Fruit fly (Drosophila melanogaster) whole organism, embryonic: ENCODE data around the gene ACXA.
A peak's percentile ranks its signal among the peaks of the same experiment; 100 is the strongest.

Source experiments
- Asciz ChIP-seq: fragments of 200-800 bp; sonication (Bioruptor generic); optimal IDR thresholded peaks from 2 replicates; lab custom pipeline; 2017; ENCODE audit warnings: missing biosample characterization, mild to moderate bottlenecking, missing genetic modification characterization, missing genetic modification reagents
- CG10209 ChIP-seq: fragments of 200-800 bp; sonication (Bioruptor generic); optimal IDR thresholded peaks from 3 replicates; lab custom pipeline; 2017; ENCODE audit warnings: missing biosample characterization, mild to moderate bottlenecking, missing genetic modification characterization, missing genetic modification reagents
- CG12236 ChIP-seq: fragments of 200-800 bp; sonication (Bioruptor generic); optimal IDR thresholded peaks from 2 replicates; lab custom pipeline; 2016; ENCODE audit warnings: missing biosample characterization, missing genetic modification characterization
- CG12391 ChIP-seq: fragments of 200-800 bp; sonication (Bioruptor generic); optimal IDR thresholded peaks from 3 replicates; lab custom pipeline; 2018; ENCODE audit warnings: missing biosample characterization, mild to moderate bottlenecking, missing genetic modification characterization, moderate library complexity
- CG13287 ChIP-seq: fragments of 200-800 bp; sonication (Bioruptor generic); IDR thresholded peaks from 2 replicates; pipeline ENCODE4 v1.3.6; 2022; ENCODE audit warnings: missing biosample characterization, missing genetic modification characterization; ENCODE audit not compliant: partially characterized antibody
- CG15269 ChIP-seq: fragments of 200-800 bp; sonication (Bioruptor generic); optimal IDR thresholded peaks from 2 replicates; lab custom pipeline; 2018; ENCODE audit warnings: missing biosample characterization, mild to moderate bottlenecking, missing genetic modification characterization, moderate library complexity
- CG16863 ChIP-seq: fragments of 200-800 bp; sonication (Bioruptor generic); optimal IDR thresholded peaks from 3 replicates; lab custom pipeline; 2016; ENCODE audit warnings: missing biosample characterization, missing genetic modification characterization
- CG17328 ChIP-seq: fragments of 200-800 bp; sonication (Bioruptor generic); IDR thresholded peaks from 2 replicates; pipeline ENCODE4 v1.3.6; 2022; ENCODE audit warnings: missing biosample characterization, missing genetic modification characterization
- CG17385 ChIP-seq: fragments of 200-800 bp; sonication (Bioruptor generic); optimal IDR thresholded peaks from 3 replicates; lab custom pipeline; 2018; ENCODE audit warnings: missing biosample characterization, mild to moderate bottlenecking, missing genetic modification characterization
- CG17568 ChIP-seq: fragments of 200-800 bp; sonication (Bioruptor generic); optimal IDR thresholded peaks from 2 replicates; lab custom pipeline; 2018; ENCODE audit warnings: missing biosample characterization, mild to moderate bottlenecking, missing genetic modification characterization, moderate library complexity
- CG1792 ChIP-seq: fragments of 200-800 bp; sonication (Bioruptor generic); optimal IDR thresholded peaks from 2 replicates; lab custom pipeline; 2016; ENCODE audit warnings: missing biosample characterization, missing genetic modification characterization
- CG31365 ChIP-seq: fragments of 200-800 bp; sonication (Bioruptor generic); optimal IDR thresholded peaks from 2 replicates; lab custom pipeline; 2018; ENCODE audit warnings: missing biosample characterization, mild to moderate bottlenecking, missing genetic modification characterization
- CG34422 ChIP-seq: fragments of 200-800 bp; sonication (Bioruptor generic); IDR thresholded peaks from 3 replicates; pipeline ENCODE4 v1.3.6; 2022; ENCODE audit warnings: missing biosample characterization, missing genetic modification characterization
- CG4328 ChIP-seq: fragments of 200-800 bp; sonication (Bioruptor generic); optimal IDR thresholded peaks from 3 replicates; lab custom pipeline; 2017; ENCODE audit warnings: missing biosample characterization, missing genetic modification reagents, missing genetic modification characterization
- CG6683 ChIP-seq: fragments of 200-800 bp; sonication (Bioruptor generic); optimal IDR thresholded peaks from 2 replicates; lab custom pipeline; 2017; ENCODE audit warnings: missing biosample characterization, mild to moderate bottlenecking, missing genetic modification characterization, missing genetic modification reagents
- CG8089 ChIP-seq: fragments of 200-800 bp; sonication (Bioruptor generic); optimal IDR thresholded peaks from 3 replicates; lab custom pipeline; 2016; ENCODE audit warnings: missing biosample characterization, missing genetic modification characterization
- CG9609 ChIP-seq: fragments of 200-800 bp; sonication (Bioruptor generic); optimal IDR thresholded peaks from 3 replicates; lab custom pipeline; 2016; ENCODE audit warnings: missing biosample characterization, missing genetic modification characterization
- CG9797 ChIP-seq: fragments of 200-800 bp; sonication (Bioruptor generic); optimal IDR thresholded peaks from 3 replicates; lab custom pipeline; 2018; ENCODE audit warnings: missing biosample characterization, mild to moderate bottlenecking, missing genetic modification characterization
- CHES-1-like ChIP-seq: fragments of 200-800 bp; sonication (Bioruptor generic); optimal IDR thresholded peaks from 2 replicates; lab custom pipeline; 2016; ENCODE audit warnings: missing biosample characterization, missing genetic modification characterization
- CoRest ChIP-seq: fragments of 200-800 bp; sonication (Bioruptor generic); optimal IDR thresholded peaks from 3 replicates; lab custom pipeline; 2018; ENCODE audit warnings: missing biosample characterization, mild to moderate bottlenecking, missing genetic modification characterization, moderate library complexity
- D ChIP-seq, 2 experiments: fragments of 200-800 bp in 1 of 2; fragments of >200 bp in 1 of 2; sonication (Bioruptor generic) in 1 of 2; optimal IDR thresholded peaks; 2 replicates in 1 of 2; 3 replicates in 1 of 2; lab custom pipeline; 2017; ENCODE audit warnings: mild to moderate bottlenecking in 1 of 2, missing biosample characterization in 1 of 2, missing genetic modification characterization in 1 of 2, missing genetic modification reagents in 1 of 2
- Dbx ChIP-seq: fragments of 200-800 bp; sonication (Bioruptor generic); IDR thresholded peaks from 3 replicates; pipeline ENCODE4 v1.3.6; 2022; ENCODE audit warnings: missing biosample characterization, missing genetic modification characterization
- Doc3 ChIP-seq: fragments of 200-800 bp; sonication (Bioruptor generic); IDR thresholded peaks from 3 replicates; pipeline ENCODE4 v1.3.6; 2022; ENCODE audit warnings: missing biosample characterization, missing genetic modification characterization; ENCODE audit not compliant: partially characterized antibody
- Gsc ChIP-seq: fragments of 200-800 bp; sonication (Bioruptor generic); IDR thresholded peaks from 2 replicates; pipeline ENCODE4 v1.3.6; 2022; ENCODE audit warnings: missing biosample characterization, missing genetic modification characterization
- H2.0 ChIP-seq: fragments of 200-800 bp; sonication (Bioruptor generic); IDR thresholded peaks from 2 replicates; pipeline ENCODE4 v1.3.6; 2022; ENCODE audit warnings: missing biosample characterization, missing genetic modification characterization
- HHEX ChIP-seq: fragments of 200-800 bp; sonication (Bioruptor generic); optimal IDR thresholded peaks from 3 replicates; lab custom pipeline; 2017; ENCODE audit warnings: missing biosample characterization, mild to moderate bottlenecking, missing genetic modification characterization, missing genetic modification reagents
- HLH3B ChIP-seq: fragments of 200-800 bp; sonication (Bioruptor generic); IDR thresholded peaks from 2 replicates; pipeline ENCODE4 v1.3.6; 2022; ENCODE audit warnings: missing biosample characterization, missing genetic modification characterization
- Nf-YA ChIP-seq: fragments of 200-800 bp; sonication (Bioruptor generic); IDR thresholded peaks from 2 replicates; pipeline ENCODE4 v1.3.6; 2022; ENCODE audit warnings: missing biosample characterization, missing genetic modification characterization
- Sry-δ ChIP-seq: fragments of 200-800 bp; sonication (Bioruptor generic); optimal IDR thresholded peaks from 2 replicates; lab custom pipeline; 2016; ENCODE audit warnings: missing biosample characterization, missing genetic modification characterization
- Vsx1 ChIP-seq: fragments of 200-800 bp; sonication (Bioruptor generic); optimal IDR thresholded peaks from 2 replicates; lab custom pipeline; 2017; ENCODE audit warnings: missing biosample characterization, mild to moderate bottlenecking, missing genetic modification characterization, missing genetic modification reagents
- amos ChIP-seq: fragments of 200-800 bp; sonication (Bioruptor generic); IDR thresholded peaks from 2 replicates; pipeline ENCODE4 v1.3.6; 2022; ENCODE audit warnings: missing biosample characterization, missing genetic modification characterization; ENCODE audit not compliant: partially characterized antibody
- chif ChIP-seq, 2 experiments: fragments of 200-800 bp; sonication (Bioruptor generic); optimal IDR thresholded peaks; 3 replicates each; lab custom pipeline; 2016; ENCODE audit warnings: missing biosample characterization in 2 of 2, missing genetic modification characterization in 2 of 2
- dysf ChIP-seq: fragments of 200-800 bp; sonication (Bioruptor generic); IDR thresholded peaks from 3 replicates; pipeline ENCODE4 v1.3.6; 2022; ENCODE audit warnings: missing biosample characterization, missing genetic modification characterization
- gem ChIP-seq: fragments of 200-800 bp; sonication (Bioruptor generic); optimal IDR thresholded peaks from 2 replicates; lab custom pipeline; 2019; ENCODE audit warnings: missing biosample characterization, mild to moderate bottlenecking, missing genetic modification characterization, moderate library complexity
- hb ChIP-seq: fragments of 200-800 bp; sonication (Bioruptor generic); IDR thresholded peaks from 3 replicates; pipeline ENCODE4 v1.3.6; 2022; ENCODE audit warnings: missing biosample characterization, missing genetic modification characterization; ENCODE audit not compliant: partially characterized antibody
- her ChIP-seq: fragments of 200-800 bp; sonication (Bioruptor generic); optimal IDR thresholded peaks from 2 replicates; lab custom pipeline; 2016; ENCODE audit warnings: missing biosample characterization, missing genetic modification characterization
- salm ChIP-seq: fragments of 200-800 bp; sonication (Bioruptor generic); optimal IDR thresholded peaks from 2 replicates; lab custom pipeline; 2018; ENCODE audit warnings: missing biosample characterization, mild to moderate bottlenecking, missing genetic modification characterization
- scrt ChIP-seq: fragments of 200-800 bp; sonication (Bioruptor generic); optimal IDR thresholded peaks from 2 replicates; lab custom pipeline; 2018; ENCODE audit warnings: missing biosample characterization, mild to moderate bottlenecking, missing genetic modification characterization, moderate library complexity
- sim ChIP-seq: fragments of 200-800 bp; sonication (Bioruptor generic); IDR thresholded peaks from 2 replicates; pipeline ENCODE4 v1.3.6; 2022; ENCODE audit warnings: missing biosample characterization, missing genetic modification characterization
- sna ChIP-seq: fragments of 200-800 bp; sonication (Bioruptor generic); IDR thresholded peaks from 2 replicates; pipeline ENCODE4 v1.3.6; 2022; ENCODE audit warnings: missing biosample characterization, missing genetic modification characterization; ENCODE audit not compliant: partially characterized antibody
- tio ChIP-seq: fragments of 200-800 bp; sonication (Bioruptor generic); optimal IDR thresholded peaks from 2 replicates; lab custom pipeline; 2017; ENCODE audit warnings: missing biosample characterization, missing genetic modification characterization, inconsistent platforms
- trh ChIP-seq: fragments of 200-800 bp; sonication (Bioruptor generic); optimal IDR thresholded peaks from 2 replicates; lab custom pipeline; 2016; ENCODE audit warnings: missing biosample characterization, missing genetic modification characterization
- tup ChIP-seq: fragments of 200-800 bp; sonication (Bioruptor generic); optimal IDR thresholded peaks from 2 replicates; lab custom pipeline; 2016; ENCODE audit warnings: missing biosample characterization, mild to moderate bottlenecking, missing genetic modification characterization, moderate library complexity
- unc-4 ChIP-seq: fragments of 200-800 bp; sonication (Bioruptor generic); IDR thresholded peaks from 2 replicates; pipeline ENCODE4 v1.3.6; 2022; ENCODE audit warnings: missing biosample characterization, missing genetic modification characterization; ENCODE audit not compliant: partially characterized antibody
- vnd ChIP-seq: fragments of 200-800 bp; sonication (Bioruptor generic); IDR thresholded peaks from 3 replicates; pipeline ENCODE4 v1.3.6; 2022; ENCODE audit warnings: missing biosample characterization, missing genetic modification characterization; ENCODE audit not compliant: partially characterized antibody
- wek ChIP-seq: fragments of 200-800 bp; sonication (Bioruptor generic); optimal IDR thresholded peaks from 3 replicates; lab custom pipeline; 2018; ENCODE audit warnings: missing biosample characterization, mild to moderate bottlenecking, missing genetic modification characterization, moderate library complexity
- z ChIP-seq: fragments of 200-800 bp; sonication (Bioruptor generic); IDR thresholded peaks from 3 replicates; pipeline ENCODE4 v1.3.6; 2022; ENCODE audit warnings: missing biosample characterization, missing genetic modification characterization

The ACXA gene

DNA sequence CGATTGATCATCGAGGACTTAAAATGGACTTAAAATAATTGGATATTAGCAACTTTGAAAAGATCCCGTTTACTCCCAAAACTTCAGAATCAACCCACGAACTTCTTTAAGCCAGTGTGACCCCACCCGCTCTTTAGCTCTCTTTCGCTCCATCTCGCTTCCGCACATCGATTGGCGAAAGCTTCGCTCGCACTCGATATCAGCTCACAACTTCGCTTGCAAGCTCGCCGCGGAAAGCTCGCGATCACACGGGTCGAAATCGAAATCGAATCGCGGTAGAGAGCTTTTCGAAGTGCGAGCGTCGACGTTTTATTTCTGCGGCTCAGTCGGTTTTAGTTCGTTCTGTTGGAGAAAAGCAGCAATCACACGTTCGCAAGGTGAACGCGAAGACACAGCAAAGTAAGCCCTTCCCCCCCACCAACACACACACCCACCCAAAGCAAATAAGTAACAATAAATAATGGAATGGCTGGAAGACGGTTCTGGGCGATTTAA, 53.2 kb downstream of the ACXA start, which contains the start of gene Vha68-2 (continued):
- TF ChIP-seq CG9797 (GFP tag; lab: Kevin White, UChicago) (no peak), her (GFP tag; lab: Kevin White, UChicago) (peak; percentile 99), CG16863 (no peak), CG31365 (peak; percentile 8), CG4328 (GFP tag; lab: Kevin White, UChicago) (peak; percentile 9), wek (peak; percentile 63), CG17568 (peak; percentile 42), CG10209 (GFP tag; lab: Kevin White, UChicago) (peak; percentile 70), CG12391 (peak; percentile 67), HHEX (GFP tag; lab: Kevin White, UChicago) (no peak), gem (tag; lab: Kevin White, UChicago) (peak; percentile 24), hb (peak; percentile 71), CG8089 (GFP tag; lab: Kevin White, UChicago) (peak; percentile 58), CG13287 (GFP tag; lab: Robert Waterston, UW) (peak; percentile 62), CG9609 (GFP tag; lab: Kevin White, UChicago) (peak; percentile 25), CG17385 (peak; percentile 61), sna (GFP tag; lab: Robert Waterston, UW) (peak; percentile 57; the same call in 1 of the 2 replicates), amos (GFP tag; lab: Robert Waterston, UW) (peak; percentile 54; the same call in 1 of the 2 replicates), vnd (GFP tag; lab: Robert Waterston, UW) (peak; percentile 62), CoRest (tag; lab: Kevin White, UChicago) (peak; percentile 54), scrt (GFP tag; lab: Kevin White, UChicago) (peak; percentile 29), Asciz (GFP tag; lab: Kevin White, UChicago) (peak; percentile 12), Doc3 (GFP tag; lab: Robert Waterston, UW) (0 out of 3 replicates have a peak, but pooled peaks have one; percentile 16), chif (GFP tag; optimal IDR thresholded peaks at IDR 0.05; lab: Kevin White, UChicago) (peak; percentile 30 to 40), CG6683 (GFP tag; lab: Kevin White, UChicago) (no peak), Gsc (GFP tag; lab: Robert Waterston, UW) (no peak), unc-4 (GFP tag; lab: Robert Waterston, UW) (0 out of 2 replicates have a peak, but pooled peaks have one; percentile 33), CG12236 (GFP tag; lab: Kevin White, UChicago) (peak; percentile 17), trh (GFP tag; lab: Kevin White, UChicago) (peak; percentile 3), Dbx (peak; percentile 58; the same call in 2 of the 3 replicates), CG34422 (peak; percentile 51; the same call in 1 of the 3 replicates), sim (no peak), D (optimal IDR thresholded peaks at IDR 0.05; lab: Kevin White, UChicago) (no peak), D (GFP tag; optimal IDR thresholded peaks at IDR 0.05; lab: Kevin White, UChicago) (no peak), salm (tag; lab: Kevin White, UChicago) (peak; percentile 16), HLH3B (GFP tag; lab: Robert Waterston, UW) (peak; percentile 65), CHES-1-like (GFP tag; lab: Kevin White, UChicago) (peak; percentile 59), Vsx1 (GFP tag; lab: Kevin White, UChicago) (peak; percentile 68), CG1792 (GFP tag; lab: Kevin White, UChicago) (no peak), CG17328 (GFP tag; lab: Robert Waterston, UW) (peak; percentile 57), Sry-δ (GFP tag; lab: Kevin White, UChicago) (peak; percentile 31), tio (GFP tag; lab: Kevin White, UChicago) (no peak), z (0 out of 3 replicates have a peak, but pooled peaks have one; percentile 14), CG15269 (tag; lab: Kevin White, UChicago) (peak; percentile 65), tup (GFP tag; lab: Kevin White, UChicago) (no peak), H2.0 (GFP tag; lab: Robert Waterston, UW) (peak; percentile 56), Nf-YA (GFP tag; lab: Robert Waterston, UW) (no peak), dysf (GFP tag; lab: Robert Waterston, UW) (peak; percentile 67; the same call in 2 of the 3 replicates)
